Worm (Caenorhabditis elegans) whole organism, L4 larva: ENCODE data around the gene nck-1.
A peak's percentile ranks its signal among the peaks of the same experiment; 100 is the strongest.

Experiments used
- Y48G9A.11 ChIP-seq: fragments of 200-800 bp; sonication (Bioruptor generic); IDR thresholded peaks from 2 replicates; pipeline ENCODE4 v1.3.6; 2022; ENCODE audit warnings: missing genetic modification reagents, missing genetic modification characterization, missing compliant biosample characterization
- ZK337.2 ChIP-seq: fragments of 200-800 bp; sonication (Bioruptor generic); IDR thresholded peaks from 2 replicates; pipeline ENCODE4 v1.3.6; 2022; ENCODE audit warnings: missing genetic modification reagents, missing genetic modification characterization, missing compliant biosample characterization
- aha-1 ChIP-seq: fragments of 150-350 bp; peaks from one replicate; lab custom pipeline; 2014; ENCODE audit warnings: missing biosample characterization, missing genetic modification characterization
- ama-1 ChIP-seq: fragments of 150-350 bp; optimal IDR thresholded peaks from 2 replicates; lab custom pipeline; 2014; ENCODE audit warnings: inconsistent platforms, mixed read lengths
- attf-4 ChIP-seq: sonication (generic microtip); optimal IDR thresholded peaks from 3 replicates; lab custom pipeline; 2017; ENCODE audit warnings: missing biosample characterization, missing genetic modification characterization
- ceh-32 ChIP-seq: sonication (generic microtip); optimal IDR thresholded peaks from 2 replicates; lab custom pipeline; 2016; ENCODE audit warnings: mild to moderate bottlenecking, missing genetic modification characterization, missing compliant biosample characterization; ENCODE audit not compliant: poor library complexity
- ceh-44 ChIP-seq: fragments of 200-800 bp; sonication (Bioruptor generic); IDR thresholded peaks from 2 replicates; pipeline ENCODE4 v1.3.6; 2022; ENCODE audit warnings: missing genetic modification reagents, missing genetic modification characterization, missing compliant biosample characterization
- ceh-62 ChIP-seq: sonication (generic microtip); optimal IDR thresholded peaks from 2 replicates; lab custom pipeline; 2017; ENCODE audit warnings: missing biosample characterization, missing genetic modification characterization
- ceh-82 ChIP-seq: sonication (generic microtip); optimal IDR thresholded peaks from 2 replicates; lab custom pipeline; 2017; ENCODE audit warnings: missing biosample characterization, missing genetic modification characterization
- daf-12 ChIP-seq: fragments of 150-350 bp; optimal IDR thresholded peaks from 2 replicates; lab custom pipeline; 2014; ENCODE audit warnings: missing biosample characterization, missing genetic modification reagents, missing genetic modification characterization
- daf-16 ChIP-seq, 3 experiments: sonication (generic microtip); optimal IDR thresholded peaks; 2 replicates each; lab custom pipeline; 2016 to 2017; ENCODE audit warnings: missing genetic modification characterization in 3 of 3, missing genetic modification reagents in 3 of 3, mild to moderate bottlenecking in 2 of 3, missing compliant biosample characterization in 2 of 3, missing biosample characterization in 1 of 3, moderate library complexity in 1 of 3
- dmd-9 ChIP-seq: fragments of 200-800 bp; sonication (Bioruptor generic); IDR thresholded peaks from 2 replicates; pipeline ENCODE4 v1.3.6; 2022; ENCODE audit warnings: missing genetic modification reagents, missing genetic modification characterization, missing compliant biosample characterization
- dpl-1 ChIP-seq: fragments of 150-350 bp; optimal IDR thresholded peaks from 2 replicates; lab custom pipeline; 2014; ENCODE audit warnings: missing biosample characterization, missing genetic modification reagents, missing genetic modification characterization
- hif-1 ChIP-seq, 2 experiments: sonication (generic microtip); optimal IDR thresholded peaks; 2 replicates each; lab custom pipeline; 2016 to 2017; ENCODE audit warnings: missing compliant biosample characterization in 2 of 2, missing genetic modification characterization in 2 of 2, missing genetic modification reagents in 2 of 2, missing genotype in 2 of 2, mild to moderate bottlenecking in 1 of 2
- hlh-11 ChIP-seq: fragments of 200-800 bp; sonication (Bioruptor generic); optimal IDR thresholded peaks from 2 replicates; lab custom pipeline; 2018; ENCODE audit warnings: mild to moderate bottlenecking, missing genetic modification characterization, missing compliant biosample characterization
- hlh-30 ChIP-seq: sonication (generic microtip); optimal IDR thresholded peaks from 2 replicates; lab custom pipeline; 2017; ENCODE audit warnings: antibody characterized with exemption, mild to moderate bottlenecking, missing genetic modification characterization, missing compliant biosample characterization; ENCODE audit not compliant: insufficient read depth
- hmg-1.1 ChIP-seq: fragments of 200-800 bp; sonication (Bioruptor generic); IDR thresholded peaks from 2 replicates; pipeline ENCODE4 v1.3.6; 2022; ENCODE audit warnings: missing genetic modification reagents, missing genetic modification characterization, missing compliant biosample characterization
- jun-1 ChIP-seq: fragments of 150-350 bp; optimal IDR thresholded peaks from 2 replicates; lab custom pipeline; 2014; ENCODE audit warnings: missing biosample characterization, missing genetic modification reagents, missing genetic modification characterization
- lim-7 ChIP-seq: fragments of 200-800 bp; sonication (Bioruptor generic); IDR thresholded peaks from 2 replicates; pipeline ENCODE4 v1.3.6; 2022; ENCODE audit warnings: missing genetic modification characterization, missing compliant biosample characterization
- lin-15B ChIP-seq: fragments of 150-350 bp; sonication (generic microtip); optimal IDR thresholded peaks from 3 replicates; lab custom pipeline; 2014; ENCODE audit warnings: missing biosample characterization, missing genetic modification characterization
- lsy-2 ChIP-seq, 2 experiments: fragments of 150-350 bp in 1 of 2; sonication (generic microtip) in 1 of 2; optimal IDR thresholded peaks; 2 replicates each; lab custom pipeline; 2014 to 2017; ENCODE audit warnings: missing biosample characterization in 2 of 2, missing genetic modification characterization in 2 of 2
- mdl-1 ChIP-seq, 2 experiments: fragments of 150-350 bp in 1 of 2; sonication (generic microtip) in 1 of 2; optimal IDR thresholded peaks; 2 replicates each; lab custom pipeline; 2014 to 2017; ENCODE audit warnings: missing biosample characterization in 2 of 2, missing genetic modification characterization in 2 of 2
- mdt-29 ChIP-seq: fragments of 200-800 bp; sonication (Bioruptor generic); IDR thresholded peaks from 2 replicates; pipeline ENCODE4 v1.3.6; 2022; ENCODE audit warnings: missing genetic modification reagents, missing genetic modification characterization, missing compliant biosample characterization
- mxl-3 ChIP-seq: fragments of 200-800 bp; sonication (Bioruptor generic); optimal IDR thresholded peaks from 2 replicates; lab custom pipeline; 2018; ENCODE audit warnings: mild to moderate bottlenecking, missing genetic modification characterization, missing compliant biosample characterization
- nhr-11 ChIP-seq: fragments of 150-350 bp; optimal IDR thresholded peaks from 2 replicates; lab custom pipeline; 2014; ENCODE audit warnings: missing biosample characterization, missing genetic modification characterization
- nhr-28 ChIP-seq: fragments of 150-350 bp; optimal IDR thresholded peaks from 2 replicates; lab custom pipeline; 2014; ENCODE audit warnings: missing biosample characterization, missing genetic modification characterization
- nhr-41 ChIP-seq: fragments of 200-800 bp; sonication (Bioruptor generic); IDR thresholded peaks from 2 replicates; pipeline ENCODE4 v1.3.6; 2022; ENCODE audit warnings: missing genetic modification reagents, missing genetic modification characterization, missing compliant biosample characterization
- nhr-48 ChIP-seq: sonication (generic microtip); optimal IDR thresholded peaks from 2 replicates; lab custom pipeline; 2016; ENCODE audit warnings: mild to moderate bottlenecking, missing genetic modification characterization, missing compliant biosample characterization
- pha-4 ChIP-seq, 2 experiments: fragments of 150-350 bp in 1 of 2; fragments of 200-800 bp in 1 of 2; sonication (Bioruptor generic) in 1 of 2; IDR thresholded peaks in 1 of 2; optimal IDR thresholded peaks in 1 of 2; 2 replicates each; pipeline versions ENCODE4 v1.3.6 to Lab custom; 2014 to 2022; ENCODE audit warnings: missing genetic modification characterization in 2 of 2, missing genetic modification reagents in 2 of 2, missing biosample characterization in 1 of 2, missing compliant biosample characterization in 1 of 2
- pqm-1 ChIP-seq: sonication (generic microtip); optimal IDR thresholded peaks from 2 replicates; lab custom pipeline; 2017; ENCODE audit warnings: missing biosample characterization, missing genetic modification characterization
- rbr-2 ChIP-seq: sonication (generic microtip); optimal IDR thresholded peaks from 2 replicates; lab custom pipeline; 2016; ENCODE audit warnings: missing genotype, missing genetic modification characterization, missing compliant biosample characterization
- saeg-2 ChIP-seq: fragments of 200-800 bp; sonication (Bioruptor generic); IDR thresholded peaks from 2 replicates; pipeline ENCODE4 v1.3.6; 2022; ENCODE audit warnings: missing genetic modification reagents, missing genetic modification characterization, missing compliant biosample characterization
- sdz-12 ChIP-seq: fragments of 200-800 bp; sonication (Bioruptor generic); optimal IDR thresholded peaks from 2 replicates; lab custom pipeline; 2018; ENCODE audit warnings: mild to moderate bottlenecking, missing genetic modification characterization, missing compliant biosample characterization
- spr-1 ChIP-seq: sonication (generic microtip); optimal IDR thresholded peaks from 2 replicates; lab custom pipeline; 2016; ENCODE audit warnings: mild to moderate bottlenecking, missing genetic modification characterization, missing compliant biosample characterization
- spr-3 ChIP-seq: fragments of 200-800 bp; sonication (Bioruptor generic); optimal IDR thresholded peaks from 2 replicates; lab custom pipeline; 2018; ENCODE audit warnings: mild to moderate bottlenecking, missing genetic modification characterization, missing compliant biosample characterization
- tag-97 ChIP-seq: fragments of 200-800 bp; sonication (Bioruptor generic); IDR thresholded peaks from 2 replicates; pipeline ENCODE4 v1.3.6; 2022; ENCODE audit warnings: missing genetic modification characterization, missing compliant biosample characterization
- tra-1 ChIP-seq: fragments of 200-800 bp; sonication (Bioruptor generic); IDR thresholded peaks from 2 replicates; pipeline ENCODE4 v1.3.6; 2022; ENCODE audit warnings: missing genetic modification reagents, missing genetic modification characterization, missing compliant biosample characterization
- unc-39 ChIP-seq: sonication (generic microtip); optimal IDR thresholded peaks from 2 replicates; lab custom pipeline; 2017; ENCODE audit warnings: missing biosample characterization, missing genetic modification characterization
- unc-62 ChIP-seq, 3 experiments: fragments of 150-350 bp in 1 of 3; sonication (generic microtip); optimal IDR thresholded peaks in 2 of 3; peaks in 1 of 3; 1 replicate in 1 of 3; 2 replicates in 2 of 3; lab custom pipeline; 2014 to 2017; ENCODE audit warnings: missing biosample characterization in 3 of 3, missing genetic modification characterization in 3 of 3, missing genetic modification reagents in 3 of 3, missing genotype in 1 of 3
- vab-7 ChIP-seq: fragments of 200-800 bp; sonication (Bioruptor generic); IDR thresholded peaks from 2 replicates; pipeline ENCODE4 v1.3.6; 2022; ENCODE audit warnings: missing genetic modification reagents, missing genetic modification characterization, missing compliant biosample characterization
- zfp-2 ChIP-seq: sonication (generic microtip); optimal IDR thresholded peaks from 2 replicates; lab custom pipeline; 2016; ENCODE audit warnings: mild to moderate bottlenecking, missing genetic modification characterization, missing compliant biosample characterization

The nck-1 gene

DNA sequence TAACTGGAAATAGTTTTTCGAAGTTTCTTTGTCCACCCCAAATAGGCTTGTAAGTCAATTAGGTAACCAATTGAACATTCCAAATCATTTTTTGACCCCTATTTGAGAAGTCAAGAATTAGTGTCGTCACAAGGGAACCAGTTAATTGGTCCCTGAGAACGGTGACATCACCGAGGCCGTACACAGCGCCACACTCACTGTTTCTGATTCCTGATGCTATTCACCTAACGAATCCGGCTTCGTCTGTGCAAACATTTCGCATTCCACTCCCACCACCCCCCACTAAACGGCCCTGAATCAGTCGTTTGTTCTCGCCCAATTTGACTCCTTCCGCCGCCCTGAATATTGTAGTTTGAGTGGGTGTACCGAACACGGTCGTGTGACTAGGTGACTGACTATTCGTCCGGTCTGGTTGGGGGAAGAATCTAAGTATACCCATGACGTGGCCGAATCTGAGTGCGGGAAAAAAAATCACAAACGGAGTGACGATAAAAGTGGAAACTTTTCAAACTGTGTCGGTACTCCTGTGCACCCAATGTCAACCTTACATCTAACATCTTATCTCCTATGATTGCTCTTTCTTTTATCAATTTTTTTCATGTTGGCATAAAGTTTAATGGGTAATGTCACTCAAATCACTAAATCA lies 9.0 kb downstream of the nck-1 start (continued):
- no peak for TF ChIP-seq spr-3 (GFP tag; lab: Kevin White, UChicago)
- no peak for TF ChIP-seq vab-7 (GFP tag; lab: Robert Waterston, UW)
- TF ChIP-seq rbr-2 (tag; lab: Kevin White, UChicago) = no peak
- no peak for TF ChIP-seq lim-7
- no peak for TF ChIP-seq ceh-82 (tag; lab: Kevin White, UChicago)
- TF ChIP-seq dpl-1 = no peak
- TF ChIP-seq dmd-9 (GFP tag; lab: Robert Waterston, UW) = no peak
- TF ChIP-seq attf-4 (tag; lab: Kevin White, UChicago) = no peak
- TF ChIP-seq pqm-1 = peak; percentile 61
- no peak for TF ChIP-seq nhr-41
- TF ChIP-seq ZK337.2 (GFP tag; lab: Robert Waterston, UW) = no peak
- peak; percentile 6 for TF ChIP-seq hmg-1.1
- no peak for TF ChIP-seq daf-12 (tag; lab: Kevin White, UChicago)
- no peak for TF ChIP-seq jun-1
- peak in 1 of 2 experiments; percentile 32 for TF ChIP-seq lsy-2 (tag; optimal IDR thresholded peaks at IDR 0.05; lab: Kevin White, UChicago)
- peak; percentile 23 for TF ChIP-seq nhr-28 (tag; lab: Kevin White, UChicago)
- TF ChIP-seq, all 104 proteins: peak for 26

DNA sequence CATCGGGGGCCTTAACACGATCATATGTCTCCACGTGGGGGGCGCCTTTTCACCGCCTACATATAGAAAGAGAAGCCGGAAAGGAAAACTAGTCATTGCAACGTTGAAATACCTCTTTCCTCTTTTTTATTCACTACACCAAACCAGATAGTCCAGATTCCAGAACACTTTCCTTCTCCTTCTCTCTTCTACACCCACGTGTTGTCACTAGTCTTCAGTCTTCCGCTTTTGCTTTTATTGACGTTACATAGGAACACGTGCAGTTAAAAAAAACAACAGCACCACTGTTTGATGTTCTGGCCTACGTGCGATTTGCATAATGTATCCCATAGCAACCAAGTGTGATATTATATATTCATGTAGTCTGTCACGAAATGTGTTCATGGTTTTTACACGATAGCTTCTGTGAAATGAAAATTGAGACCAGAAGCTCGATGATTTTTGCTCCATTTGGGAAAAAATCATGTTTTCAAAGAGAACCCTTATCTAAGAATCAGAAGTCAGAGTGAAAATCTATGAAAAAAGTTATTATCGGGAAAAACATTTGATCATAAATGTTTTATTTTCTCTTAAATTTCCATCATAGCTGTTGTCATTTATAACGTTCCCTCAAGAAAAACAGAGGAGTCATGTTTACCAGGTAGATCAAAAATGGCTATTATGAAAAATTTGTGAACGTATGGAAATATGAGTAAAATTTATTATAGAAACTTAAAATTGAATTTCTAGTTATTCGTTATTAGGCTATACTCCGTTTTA lies 9.8 kb downstream of the nck-1 start:
- TF ChIP-seq hif-1 (tag; optimal IDR thresholded peaks at IDR 0.05; lab: Kevin White, UChicago) (peak in 1 of 2 experiments; percentile 83), nhr-48 (tag; lab: Kevin White, UChicago) (peak; percentile 40), saeg-2 (no peak), zfp-2 (tag; lab: Kevin White, UChicago) (no peak), Y48G9A.11 (no peak), mdl-1 (tag; optimal IDR thresholded peaks at IDR 0.05; lab: Kevin White, UChicago) (peak; percentile 67 to 82), ceh-82 (tag; lab: Kevin White, UChicago) (no peak), hlh-11 (tag; lab: Kevin White, UChicago) (peak; percentile 56), tag-97 (GFP tag; lab: Robert Waterston, UW) (no peak), mdt-29 (GFP tag; lab: Robert Waterston, UW) (no peak), daf-16 (GFP tag; optimal IDR thresholded peaks at IDR 0.05; lab: Kevin White, UChicago) (no peak), daf-16 (tag; optimal IDR thresholded peaks at IDR 0.05; lab: Kevin White, UChicago) (peak; percentile 83), unc-39 (tag; lab: Kevin White, UChicago) (no peak), sdz-12 (GFP tag; lab: Kevin White, UChicago) (no peak), ZK337.2 (GFP tag; lab: Robert Waterston, UW) (no peak), lin-15B (tag; lab: Kevin White, UChicago) (no peak), lsy-2 (tag; optimal IDR thresholded peaks at IDR 0.05; lab: Kevin White, UChicago) (peak; percentile 21 to 35), aha-1 (tag; lab: Kevin White, UChicago) (peak; percentile 98), mxl-3 (GFP tag; lab: Kevin White, UChicago) (peak; percentile 80), hlh-30 (peak; percentile 78), unc-62 (GFP tag; optimal IDR thresholded peaks at IDR 0.05 in 1 of 2; lab: Kevin White, UChicago) (peak in 1 of 2 experiments; percentile 62), unc-62 (tag; optimal IDR thresholded peaks at IDR 0.05; lab: Kevin White, UChicago) (no peak), ceh-44 (GFP tag; lab: Robert Waterston, UW) (no peak), tra-1 (GFP tag; lab: Robert Waterston, UW) (peak; percentile 46; the same call in 1 of the 2 replicates), spr-1 (tag; lab: Kevin White, UChicago) (peak; percentile 7), ceh-62 (tag; lab: Kevin White, UChicago) (no peak), nhr-41 (no peak), pha-4 (GFP tag; IDR thresholded peaks at IDR 0.05; lab: Robert Waterston, UW) (no peak), pha-4 (tag; optimal IDR thresholded peaks at IDR 0.05; lab: Kevin White, UChicago) (no peak), nhr-11 (tag; lab: Kevin White, UChicago) (peak; percentile 8), ama-1 (lab: Kevin White, UChicago) (peak; percentile 34), ceh-32 (tag; lab: Kevin White, UChicago) (no peak)
